Fruit fly (Drosophila melanogaster) whole organism, prepupa: Measurements from ENCODE around the gene CG14655.
A peak's percentile ranks its signal among the peaks of the same experiment; 100 is the strongest.

Experiments
- Blimp-1 ChIP-seq: fragments of 200-800 bp; sonication (Bioruptor generic); optimal IDR thresholded peaks from 3 replicates; lab custom pipeline; 2017; ENCODE audit warnings: missing biosample characterization, missing genetic modification characterization, mild to moderate bottlenecking, moderate library complexity, missing genetic modification reagents
- CG1621 ChIP-seq: fragments of 200-800 bp; sonication (Bioruptor generic); optimal IDR thresholded peaks from 3 replicates; lab custom pipeline; 2018; ENCODE audit warnings: missing biosample characterization, mild to moderate bottlenecking, missing genetic modification characterization
- CG4318 ChIP-seq: fragments of 200-800 bp; sonication (Bioruptor generic); optimal IDR thresholded peaks from 3 replicates; lab custom pipeline; 2017; ENCODE audit warnings: missing biosample characterization, mild to moderate bottlenecking, missing genetic modification characterization
- CG6808 ChIP-seq: fragments of 200-800 bp; sonication (Bioruptor generic); optimal IDR thresholded peaks from 3 replicates; lab custom pipeline; 2017; ENCODE audit warnings: missing biosample characterization, missing genetic modification characterization, mild to moderate bottlenecking, moderate library complexity, missing genetic modification reagents
- Ets96B ChIP-seq: fragments of 200-800 bp; optimal IDR thresholded peaks from 2 replicates; lab custom pipeline; 2019; ENCODE audit warnings: missing biosample characterization, mild to moderate bottlenecking, missing genetic modification characterization, moderate library complexity
- Gug ChIP-seq: fragments of 200-800 bp; sonication (Bioruptor generic); IDR thresholded peaks from 2 replicates; pipeline ENCODE4 v1.3.6; 2022; ENCODE audit warnings: missing biosample characterization, missing genetic modification characterization
- Lpt ChIP-seq: fragments of 200-800 bp; sonication (Bioruptor generic); optimal IDR thresholded peaks from 3 replicates; lab custom pipeline; 2016; ENCODE audit warnings: missing biosample characterization, missing genetic modification characterization
- OdsH ChIP-seq: fragments of 200-800 bp; sonication (Bioruptor generic); optimal IDR thresholded peaks from 3 replicates; lab custom pipeline; 2016; ENCODE audit warnings: missing biosample characterization, missing genetic modification characterization
- Smox ChIP-seq: fragments of 200-800 bp; sonication (Bioruptor generic); optimal IDR thresholded peaks from 3 replicates; lab custom pipeline; 2016; ENCODE audit warnings: missing biosample characterization, missing genetic modification characterization
- cyc ChIP-seq: fragments of 200-800 bp; sonication (Bioruptor generic); optimal IDR thresholded peaks from 3 replicates; lab custom pipeline; 2016; ENCODE audit warnings: missing biosample characterization, missing genetic modification characterization
- dac ChIP-seq: fragments of 200-800 bp; sonication (Bioruptor generic); optimal IDR thresholded peaks from 2 replicates; lab custom pipeline; 2017; ENCODE audit warnings: missing biosample characterization, mild to moderate bottlenecking, missing genetic modification characterization
- esn ChIP-seq: fragments of 200-800 bp; sonication (Bioruptor generic); optimal IDR thresholded peaks from 2 replicates; lab custom pipeline; 2016; ENCODE audit warnings: missing biosample characterization, mild to moderate bottlenecking, missing genetic modification characterization, moderate library complexity
- lz ChIP-seq: fragments of 200-800 bp; sonication (Bioruptor generic); optimal IDR thresholded peaks from 3 replicates; lab custom pipeline; 2016; ENCODE audit warnings: missing biosample characterization, missing genetic modification characterization
- svp ChIP-seq: fragments of 200-800 bp; sonication (Bioruptor generic); peaks from one replicate; lab custom pipeline; 2016; ENCODE audit warnings: missing biosample characterization, missing genetic modification characterization

DNA sequence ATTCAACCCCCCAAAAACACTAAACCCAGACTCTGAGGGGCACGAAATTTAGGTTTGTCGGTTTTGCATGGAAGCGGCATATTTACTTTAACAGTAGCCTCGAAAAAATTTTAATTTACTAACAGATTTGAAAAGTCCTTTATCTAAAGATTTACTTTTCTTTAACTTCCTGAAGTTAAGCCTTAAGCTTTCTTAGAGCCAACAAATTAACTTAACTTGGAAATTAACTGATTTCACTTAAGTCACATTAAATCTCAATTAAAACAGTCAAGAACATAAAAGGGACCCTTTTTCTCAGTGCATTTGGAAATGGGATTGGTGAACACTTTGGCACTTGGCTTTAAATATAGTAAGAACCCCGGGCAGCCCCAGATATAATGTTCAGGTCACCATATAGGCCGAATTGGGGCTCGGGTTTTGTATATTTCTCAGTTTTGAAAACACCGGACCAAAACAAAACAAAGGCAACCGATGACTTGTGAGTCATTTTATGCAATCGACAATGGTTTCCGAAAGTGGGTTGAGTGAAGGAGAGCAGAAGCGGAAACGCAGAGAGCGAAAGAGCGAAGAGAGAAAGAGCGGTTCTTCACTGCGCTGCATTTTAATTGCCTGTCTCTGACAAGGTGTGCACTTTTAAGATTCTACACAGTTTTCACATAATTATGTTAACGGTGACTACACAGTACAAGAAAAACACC lies 41.5 kb downstream of the CG14655 start:
- TF ChIP-seq Smox = peak; percentile 44
- TF ChIP-seq lz = peak; percentile 27
- TF ChIP-seq svp (GFP tag; lab: Kevin White, UChicago) = peak; percentile 81
- TF ChIP-seq esn (GFP tag; lab: Kevin White, UChicago) = peak; percentile 48
- no peak for TF ChIP-seq Gug (GFP tag; lab: Robert Waterston, UW)
- TF ChIP-seq OdsH (GFP tag; lab: Kevin White, UChicago) = peak; percentile 47
- peak; percentile 32 for TF ChIP-seq CG4318 (GFP tag; lab: Kevin White, UChicago)
- no peak for TF ChIP-seq CG6808 (GFP tag; lab: Kevin White, UChicago)
- TF ChIP-seq dac (GFP tag; lab: Kevin White, UChicago) = no peak
- no peak for TF ChIP-seq CG1621 (tag; lab: Kevin White, UChicago)
- no peak for TF ChIP-seq Ets96B (tag; lab: Kevin White, UChicago)
- no peak for TF ChIP-seq Lpt (GFP tag; lab: Kevin White, UChicago)
- no peak for TF ChIP-seq Blimp-1 (GFP tag; lab: Kevin White, UChicago)
- peak; percentile 19 for TF ChIP-seq cyc (GFP tag; lab: Kevin White, UChicago)
